Fruit fly (Drosophila melanogaster) whole organism, embryonic: ENCODE measurements around the gene Atg5.
A peak's percentile ranks its signal among the peaks of the same experiment; 100 is the strongest.

Source experiments
- Antp ChIP-seq: fragments of 200-800 bp; sonication (Bioruptor generic); optimal IDR thresholded peaks from 3 replicates; lab custom pipeline; 2016; ENCODE audit warnings: missing biosample characterization, missing genetic modification characterization
- Atf6 ChIP-seq: fragments of 200-800 bp; sonication (Bioruptor generic); IDR thresholded peaks from 2 replicates; pipeline ENCODE4 v1.3.6; 2022; ENCODE audit warnings: missing biosample characterization, missing genetic modification characterization
- Bgb ChIP-seq: fragments of 200-800 bp; sonication (Bioruptor generic); IDR thresholded peaks from 2 replicates; pipeline ENCODE4 v1.3.6; 2022; ENCODE audit warnings: missing biosample characterization, missing genetic modification characterization; ENCODE audit not compliant: partially characterized antibody
- CG10274 ChIP-seq: fragments of 200-800 bp; sonication (Bioruptor generic); optimal IDR thresholded peaks from 3 replicates; lab custom pipeline; 2017; ENCODE audit warnings: missing biosample characterization, mild to moderate bottlenecking, missing genetic modification characterization
- CG11456 ChIP-seq: fragments of 200-800 bp; sonication (Bioruptor generic); IDR thresholded peaks from 3 replicates; pipeline ENCODE4 v1.3.6; 2022; ENCODE audit warnings: missing biosample characterization, missing genetic modification characterization
- CG11504 ChIP-seq: fragments of 200-800 bp; sonication (Bioruptor generic); optimal IDR thresholded peaks from 3 replicates; lab custom pipeline; 2019; ENCODE audit warnings: missing biosample characterization, mild to moderate bottlenecking, missing genetic modification characterization, moderate library complexity
- CG12219 ChIP-seq: fragments of 200-800 bp; sonication (Bioruptor generic); optimal IDR thresholded peaks from 3 replicates; lab custom pipeline; 2018; ENCODE audit warnings: missing biosample characterization, mild to moderate bottlenecking, missing genetic modification characterization
- CG13287 ChIP-seq: fragments of 200-800 bp; sonication (Bioruptor generic); IDR thresholded peaks from 2 replicates; pipeline ENCODE4 v1.3.6; 2022; ENCODE audit warnings: missing biosample characterization, missing genetic modification characterization; ENCODE audit not compliant: partially characterized antibody
- CG14965 ChIP-seq: fragments of 200-800 bp; sonication (Bioruptor generic); optimal IDR thresholded peaks from 2 replicates; lab custom pipeline; 2016; ENCODE audit warnings: missing biosample characterization, missing genetic modification characterization, borderline replicate concordance
- CG15073 ChIP-seq: fragments of 200-800 bp; sonication (Bioruptor generic); optimal IDR thresholded peaks from 2 replicates; lab custom pipeline; 2016; ENCODE audit warnings: missing biosample characterization, missing genetic modification characterization
- CG15601 ChIP-seq: fragments of 200-800 bp; sonication (Bioruptor generic); optimal IDR thresholded peaks from 3 replicates; lab custom pipeline; 2019; ENCODE audit warnings: missing biosample characterization, mild to moderate bottlenecking, missing genetic modification characterization, moderate library complexity
- CG17802 ChIP-seq: fragments of 200-800 bp; sonication (Bioruptor generic); optimal IDR thresholded peaks from 2 replicates; lab custom pipeline; 2018; ENCODE audit warnings: missing biosample characterization, mild to moderate bottlenecking, missing genetic modification characterization, moderate library complexity
- CG17912 ChIP-seq: fragments of 200-800 bp; sonication (Bioruptor generic); optimal IDR thresholded peaks from 2 replicates; lab custom pipeline; 2018; ENCODE audit warnings: missing biosample characterization, mild to moderate bottlenecking, missing genetic modification characterization
- CG18619 ChIP-seq: fragments of 200-800 bp; sonication (Bioruptor generic); optimal IDR thresholded peaks from 3 replicates; lab custom pipeline; 2017; ENCODE audit warnings: missing biosample characterization, mild to moderate bottlenecking, missing genetic modification characterization
- CG2116 ChIP-seq: fragments of 200-800 bp; sonication (Bioruptor generic); optimal IDR thresholded peaks from 3 replicates; lab custom pipeline; 2018; ENCODE audit warnings: missing biosample characterization, mild to moderate bottlenecking, missing genetic modification characterization
- CG30020 ChIP-seq: fragments of 200-800 bp; optimal IDR thresholded peaks from 2 replicates; lab custom pipeline; 2019; ENCODE audit warnings: missing biosample characterization, mild to moderate bottlenecking, missing genetic modification characterization, moderate library complexity
- CG31388 ChIP-seq: fragments of 200-800 bp; sonication (Bioruptor generic); optimal IDR thresholded peaks from 2 replicates; lab custom pipeline; 2016; ENCODE audit warnings: missing biosample characterization, missing genetic modification characterization
- CG32767 ChIP-seq: fragments of 200-800 bp; sonication (Bioruptor generic); IDR thresholded peaks from 2 replicates; pipeline ENCODE4 v1.3.6; 2022; ENCODE audit warnings: missing biosample characterization, missing genetic modification characterization
- CG4328 ChIP-seq: fragments of 200-800 bp; sonication (Bioruptor generic); optimal IDR thresholded peaks from 3 replicates; lab custom pipeline; 2017; ENCODE audit warnings: missing biosample characterization, missing genetic modification reagents, missing genetic modification characterization
- CG7372 ChIP-seq: fragments of 200-800 bp; sonication (Bioruptor generic); IDR thresholded peaks from 2 replicates; pipeline ENCODE4 v1.3.6; 2022; ENCODE audit warnings: missing biosample characterization, missing genetic modification characterization
- CG7928 ChIP-seq: fragments of 200-800 bp; sonication (Bioruptor generic); optimal IDR thresholded peaks from 2 replicates; lab custom pipeline; 2017; ENCODE audit warnings: missing biosample characterization, mild to moderate bottlenecking, missing genetic modification characterization
- CG9215 ChIP-seq: fragments of 200-800 bp; sonication (Bioruptor generic); IDR thresholded peaks from 2 replicates; pipeline ENCODE4 v1.3.6; 2022; ENCODE audit warnings: missing biosample characterization, missing genetic modification characterization
- CG9437 ChIP-seq: fragments of 200-800 bp; sonication (Bioruptor generic); optimal IDR thresholded peaks from 2 replicates; lab custom pipeline; 2018; ENCODE audit warnings: missing biosample characterization, mild to moderate bottlenecking, missing genetic modification characterization
- CG9876 ChIP-seq: fragments of 200-800 bp; sonication (Bioruptor generic); optimal IDR thresholded peaks from 2 replicates; lab custom pipeline; 2016; ENCODE audit warnings: missing biosample characterization, missing genetic modification characterization
- CG9932 ChIP-seq: fragments of 200-800 bp; sonication (Bioruptor generic); IDR thresholded peaks from 2 replicates; pipeline ENCODE4 v1.3.6; 2022; ENCODE audit warnings: missing biosample characterization, missing genetic modification characterization
- CHES-1-like ChIP-seq: fragments of 200-800 bp; sonication (Bioruptor generic); optimal IDR thresholded peaks from 2 replicates; lab custom pipeline; 2016; ENCODE audit warnings: missing biosample characterization, missing genetic modification characterization
- Dp ChIP-seq: fragments of 200-800 bp; sonication (Bioruptor generic); optimal IDR thresholded peaks from 2 replicates; lab custom pipeline; 2018; ENCODE audit warnings: missing biosample characterization, mild to moderate bottlenecking, missing genetic modification characterization, moderate library complexity
- Fer3 ChIP-seq: fragments of 200-800 bp; sonication (Bioruptor generic); optimal IDR thresholded peaks from 2 replicates; lab custom pipeline; 2018; ENCODE audit warnings: missing biosample characterization, mild to moderate bottlenecking, missing genetic modification characterization, moderate library complexity
- Hr51 ChIP-seq, 2 experiments: fragments of 200-800 bp; sonication (Bioruptor generic); optimal IDR thresholded peaks; 2 replicates in 1 of 2; 3 replicates in 1 of 2; lab custom pipeline; 2016 to 2018; ENCODE audit warnings: missing biosample characterization in 2 of 2, missing genetic modification characterization in 2 of 2, mild to moderate bottlenecking in 1 of 2, moderate library complexity in 1 of 2
- MESR4 ChIP-seq: fragments of 200-800 bp; sonication (Bioruptor generic); optimal IDR thresholded peaks from 2 replicates; lab custom pipeline; 2018; ENCODE audit warnings: missing biosample characterization, mild to moderate bottlenecking, missing genetic modification characterization, moderate library complexity
- NC2β ChIP-seq: fragments of 200-800 bp; sonication (Bioruptor generic); optimal IDR thresholded peaks from 2 replicates; lab custom pipeline; 2016; ENCODE audit warnings: missing biosample characterization, missing genetic modification characterization
- Pdp1 ChIP-seq, 2 experiments: fragments of 200-800 bp; sonication (Bioruptor generic); optimal IDR thresholded peaks; 3 replicates each; lab custom pipeline; 2016; ENCODE audit warnings: missing biosample characterization in 2 of 2, missing genetic modification characterization in 2 of 2, mild to moderate bottlenecking in 1 of 2, moderate library complexity in 1 of 2
- Stat92E ChIP-seq, 3 experiments: fragments of >200 bp in 2 of 3; fragments of 200-800 bp in 1 of 3; sonication (Bioruptor generic) in 1 of 3; optimal IDR thresholded peaks; 2 replicates each; lab custom pipeline; 2017 to 2019; ENCODE audit warnings: missing biosample characterization in 3 of 3, missing genetic modification characterization in 3 of 3, mild to moderate bottlenecking in 1 of 3, moderate library complexity in 1 of 3
- Tbp ChIP-seq: fragments of >200 bp; optimal IDR thresholded peaks from 2 replicates; lab custom pipeline; 2018; ENCODE audit warnings: missing biosample characterization, missing genetic modification characterization
- YL-1 ChIP-seq: fragments of 200-800 bp; sonication (Bioruptor generic); optimal IDR thresholded peaks from 3 replicates; lab custom pipeline; 2017; ENCODE audit warnings: missing biosample characterization, mild to moderate bottlenecking, missing genetic modification characterization
- ac ChIP-seq: fragments of 200-800 bp; sonication (Bioruptor generic); optimal IDR thresholded peaks from 3 replicates; lab custom pipeline; 2017; ENCODE audit warnings: missing biosample characterization, mild to moderate bottlenecking, missing genetic modification characterization
- ash1 ChIP-seq: fragments of 200-800 bp; sonication (Bioruptor generic); optimal IDR thresholded peaks from 2 replicates; lab custom pipeline; 2018; ENCODE audit warnings: missing biosample characterization, mild to moderate bottlenecking, missing genetic modification characterization
- bigmax ChIP-seq: fragments of 200-800 bp; sonication (Bioruptor generic); optimal IDR thresholded peaks from 2 replicates; lab custom pipeline; 2018; ENCODE audit warnings: missing biosample characterization, mild to moderate bottlenecking, missing genetic modification characterization
- fu2 ChIP-seq: fragments of 200-800 bp; sonication (Bioruptor generic); optimal IDR thresholded peaks from 2 replicates; lab custom pipeline; 2016; ENCODE audit warnings: missing biosample characterization, missing genetic modification characterization
- ind ChIP-seq: fragments of 200-800 bp; sonication (Bioruptor generic); optimal IDR thresholded peaks from 3 replicates; lab custom pipeline; 2016; ENCODE audit warnings: missing biosample characterization, missing genetic modification characterization
- lbe ChIP-seq: fragments of 200-800 bp; sonication (Bioruptor generic); optimal IDR thresholded peaks from 2 replicates; lab custom pipeline; 2016; ENCODE audit warnings: missing biosample characterization, mild to moderate bottlenecking, missing genetic modification characterization
- lilli ChIP-seq: fragments of 200-800 bp; sonication (Bioruptor generic); optimal IDR thresholded peaks from 3 replicates; lab custom pipeline; 2016; ENCODE audit warnings: missing biosample characterization, missing genetic modification characterization
- lola ChIP-seq, 3 experiments: fragments of >200 bp in 2 of 3; fragments of 200-800 bp in 1 of 3; sonication (Bioruptor generic) in 1 of 3; optimal IDR thresholded peaks; 2 replicates each; lab custom pipeline; 2017 to 2019; ENCODE audit warnings: missing biosample characterization in 3 of 3, missing genetic modification characterization in 3 of 3, mild to moderate bottlenecking in 1 of 3, moderate library complexity in 1 of 3
- psq ChIP-seq: fragments of 200-800 bp; sonication (Bioruptor generic); optimal IDR thresholded peaks from 2 replicates; lab custom pipeline; 2017; ENCODE audit warnings: missing biosample characterization, missing genetic modification characterization
- repo ChIP-seq: fragments of 200-800 bp; sonication (Bioruptor generic); optimal IDR thresholded peaks from 2 replicates; lab custom pipeline; 2016; ENCODE audit warnings: missing biosample characterization, missing genetic modification characterization
- schlank ChIP-seq: fragments of 200-800 bp; sonication (Bioruptor generic); optimal IDR thresholded peaks from 2 replicates; lab custom pipeline; 2018; ENCODE audit warnings: missing biosample characterization, mild to moderate bottlenecking, missing genetic modification characterization
- tna ChIP-seq: fragments of 200-800 bp; sonication (Bioruptor generic); IDR thresholded peaks from 2 replicates; pipeline ENCODE4 v1.3.6; 2022; ENCODE audit warnings: missing biosample characterization, missing genetic modification characterization; ENCODE audit not compliant: partially characterized antibody
- zf30C ChIP-seq: fragments of 200-800 bp; sonication (Bioruptor generic); optimal IDR thresholded peaks from 3 replicates; lab custom pipeline; 2018; ENCODE audit warnings: missing biosample characterization, mild to moderate bottlenecking, missing genetic modification characterization
- zfh1 ChIP-seq: fragments of 200-800 bp; sonication (Bioruptor generic); IDR thresholded peaks from 3 replicates; pipeline ENCODE4 v1.3.6; 2022; ENCODE audit warnings: missing biosample characterization, missing genetic modification characterization

The Atg5 gene

DNA sequence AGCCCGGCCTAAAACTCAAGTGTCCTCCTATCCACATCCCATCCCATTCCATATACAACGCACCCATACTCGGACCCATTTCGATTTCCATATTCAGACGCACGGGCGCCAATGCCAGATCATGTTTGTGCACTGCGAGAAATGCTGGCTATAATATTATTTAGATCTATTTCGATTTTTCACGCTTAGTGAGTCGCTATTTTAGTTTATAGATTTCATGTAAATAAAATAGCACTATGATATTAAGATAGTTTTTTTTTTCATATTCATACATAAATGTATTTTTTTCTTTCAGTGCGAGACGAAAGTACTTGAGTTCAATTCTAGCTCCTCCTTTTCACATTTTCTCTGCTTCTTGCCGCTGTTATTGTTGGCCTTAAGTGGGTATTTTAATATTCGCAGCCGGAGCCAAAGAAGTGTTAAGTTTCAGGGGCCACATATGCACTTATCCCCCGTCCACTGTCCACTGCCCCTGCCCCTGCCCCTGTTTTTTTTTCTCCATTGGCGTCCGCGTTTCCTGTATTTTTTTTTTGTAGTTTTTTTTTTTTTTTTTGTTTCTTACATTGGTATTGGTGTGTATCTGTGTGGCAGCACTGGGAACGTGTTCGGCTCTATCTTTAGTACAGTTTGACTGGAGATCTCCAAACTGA is 31.6 kb downstream of the Atg5 start (continued):
- TF ChIP-seq lola (GFP tag; optimal IDR thresholded peaks at IDR 0.05; lab: Kevin White, UChicago) (peak in 1 of 3 experiments; percentile 94), bigmax (GFP tag; lab: Kevin White, UChicago) (no peak), CG7928 (GFP tag; lab: Kevin White, UChicago) (no peak), CG2116 (peak; percentile 23), CG12219 (GFP tag; lab: Kevin White, UChicago) (peak; percentile 61), CG11504 (tag; lab: Kevin White, UChicago) (peak; percentile 75), CG17802 (tag; lab: Kevin White, UChicago) (peak; percentile 46), repo (GFP tag; lab: Kevin White, UChicago) (peak; percentile 41), MESR4 (no peak), Antp (GFP tag; lab: Kevin White, UChicago) (peak; percentile 15), CG14965 (no peak), Stat92E (GFP tag; optimal IDR thresholded peaks at IDR 0.05; lab: Kevin White, UChicago) (peak in 1 of 3 experiments; percentile 22), CG9932 (no peak), Dp (GFP tag; lab: Kevin White, UChicago) (no peak), CG11456 (GFP tag; lab: Robert Waterston, UW) (no peak; the same call in 2 of the 3 replicates), CG13287 (GFP tag; lab: Robert Waterston, UW) (no peak), CG31388 (GFP tag; lab: Kevin White, UChicago) (peak; percentile 38), NC2β (peak; percentile 75), CHES-1-like (GFP tag; lab: Kevin White, UChicago) (no peak), CG9876 (peak; percentile 14), Pdp1 (GFP tag; optimal IDR thresholded peaks at IDR 0.05; lab: Kevin White, UChicago) (peak; percentile 30 to 51), fu2 (GFP tag; lab: Kevin White, UChicago) (no peak), ac (peak; percentile 74), CG15601 (tag; lab: Kevin White, UChicago) (peak; percentile 81), CG17912 (GFP tag; lab: Kevin White, UChicago) (no peak), schlank (tag; lab: Kevin White, UChicago) (no peak), Fer3 (tag; lab: Kevin White, UChicago) (peak; percentile 41), CG30020 (tag; lab: Kevin White, UChicago) (no peak), CG7372 (GFP tag; lab: Robert Waterston, UW) (peak; percentile 53; the same call in 1 of the 2 replicates), CG32767 (GFP tag; lab: Robert Waterston, UW) (no peak), CG10274 (GFP tag; lab: Kevin White, UChicago) (no peak), CG9437 (GFP tag; lab: Kevin White, UChicago) (peak; percentile 55), ash1 (GFP tag; lab: Kevin White, UChicago) (no peak), YL-1 (GFP tag; lab: Kevin White, UChicago) (no peak), Atf6 (GFP tag; lab: Robert Waterston, UW) (no peak), zf30C (GFP tag; lab: Kevin White, UChicago) (peak; percentile 96), Bgb (GFP tag; lab: Robert Waterston, UW) (no peak), CG4328 (GFP tag; lab: Kevin White, UChicago) (peak; percentile 48), CG18619 (GFP tag; lab: Kevin White, UChicago) (peak; percentile 60), Hr51 (GFP tag; optimal IDR thresholded peaks at IDR 0.05; lab: Kevin White, UChicago) (peak; percentile 65 to 69), CG9215 (no peak), lilli (GFP tag; lab: Kevin White, UChicago) (peak; percentile 55), tna (GFP tag; lab: Robert Waterston, UW) (no peak), Tbp (GFP tag; lab: Kevin White, UChicago) (no peak), CG15073 (GFP tag; lab: Kevin White, UChicago) (peak; percentile 20), psq (GFP tag; lab: Kevin White, UChicago) (peak; percentile 17), zfh1 (GFP tag; lab: Robert Waterston, UW) (peak; percentile 92), ind (GFP tag; lab: Kevin White, UChicago) (peak; percentile 66), lbe (GFP tag; lab: Kevin White, UChicago) (peak; percentile 58)
